Worm (Caenorhabditis elegans): ENCODE results near the gene ttr-48.
A peak's percentile ranks its signal among the peaks of the same experiment; 100 is the strongest.

DNA sequence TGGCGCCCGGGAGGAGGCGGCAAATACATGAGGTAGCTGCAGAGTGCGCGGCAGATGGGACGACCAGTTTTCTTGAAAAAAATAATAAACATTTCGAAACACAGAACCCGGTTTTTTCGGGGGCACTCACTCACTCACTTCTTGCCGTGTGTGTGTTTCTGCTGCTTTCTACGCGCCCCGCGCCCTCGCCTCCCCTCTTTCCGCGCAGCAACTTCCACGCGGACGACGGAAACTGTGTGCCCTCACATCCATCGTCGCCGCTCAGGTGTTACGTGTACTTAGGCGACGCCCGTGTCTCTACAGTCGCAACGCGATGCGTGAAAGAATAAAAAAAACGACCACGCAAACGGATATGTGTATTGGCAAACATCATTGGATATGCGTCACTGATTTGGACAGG lies 17.8 kb downstream of the ttr-48 start:
- TF ChIP-seq fkh-10 (GFP tag; optimal IDR thresholded peaks at IDR 0.05), result no peak
- TF ChIP-seq unc-86 (tag; optimal IDR thresholded peaks at IDR 0.05), result no peak
- TF ChIP-seq pha-4 (tag; optimal IDR thresholded peaks at IDR 0.05), result no peak
- peak; percentile 55 for TF ChIP-seq ets-4 (tag; optimal IDR thresholded peaks at IDR 0.05)
- no peak for TF ChIP-seq ama-1 (optimal IDR thresholded peaks at IDR 0.05)
- TF ChIP-seq F13H6.1 (tag; optimal IDR thresholded peaks at IDR 0.05), result peak; percentile 8
- TF ChIP-seq dve-1 (tag; optimal IDR thresholded peaks at IDR 0.05), result no peak
- no peak for TF ChIP-seq pat-9 (tag; optimal IDR thresholded peaks at IDR 0.05)

Data from whole organism, late embryonic.